Fruit fly (Drosophila melanogaster) whole organism, wandering third instar larva: Measurements from ENCODE around the gene Spase12.
A peak's percentile ranks its signal among the peaks of the same experiment; 100 is the strongest.

Source experiments
- Abd-B ChIP-seq: fragments of >200 bp; optimal IDR thresholded peaks from 2 replicates; lab custom pipeline; 2017; ENCODE audit warnings: missing biosample characterization, missing genetic modification characterization
- CG32264 ChIP-seq: fragments of 200-800 bp; sonication (Bioruptor generic); optimal IDR thresholded peaks from 2 replicates; lab custom pipeline; 2016; ENCODE audit warnings: missing biosample characterization, missing genetic modification characterization
- CrebA ChIP-seq: fragments of 200-800 bp; sonication (Bioruptor generic); optimal IDR thresholded peaks from 2 replicates; lab custom pipeline; 2016; ENCODE audit warnings: missing biosample characterization, mild to moderate bottlenecking, missing genetic modification characterization, borderline replicate concordance
- Dfd ChIP-seq: fragments of >200 bp; optimal IDR thresholded peaks from 2 replicates; lab custom pipeline; 2017; ENCODE audit warnings: missing biosample characterization, missing genetic modification characterization
- HLH106 ChIP-seq: fragments of 200-800 bp; optimal IDR thresholded peaks from 3 replicates; lab custom pipeline; 2019; ENCODE audit warnings: missing biosample characterization, mild to moderate bottlenecking, missing genetic modification characterization, moderate library complexity
- Hnf4 ChIP-seq: fragments of 200-800 bp; sonication (Bioruptor generic); optimal IDR thresholded peaks from 2 replicates; lab custom pipeline; 2016; ENCODE audit warnings: missing biosample characterization, mild to moderate bottlenecking, missing genetic modification characterization
- Hr83 ChIP-seq: fragments of 200-300 bp; sonication (Bioruptor generic); optimal IDR thresholded peaks from 2 replicates; lab custom pipeline; 2016; ENCODE audit warnings: missing biosample characterization, mild to moderate bottlenecking, missing genetic modification characterization, moderate library complexity; ENCODE audit not compliant: poor library complexity, severe bottlenecking
- Mio ChIP-seq: sonication (Bioruptor generic); optimal IDR thresholded peaks from 2 replicates; lab custom pipeline; 2016; ENCODE audit warnings: missing biosample characterization, missing genetic modification characterization
- Myc ChIP-seq: fragments of >200 bp; optimal IDR thresholded peaks from 2 replicates; lab custom pipeline; 2017
- N ChIP-seq: fragments of >200 bp; optimal IDR thresholded peaks from 2 replicates; lab custom pipeline; 2018; ENCODE audit warnings: missing biosample characterization, missing external identifiers, missing genetic modification characterization
- OdsH ChIP-seq: fragments of 200-800 bp; sonication (Bioruptor generic); optimal IDR thresholded peaks from 2 replicates; lab custom pipeline; 2016; ENCODE audit warnings: missing biosample characterization, mild to moderate bottlenecking, missing genetic modification characterization
- Rel ChIP-seq, 2 experiments: fragments of 200-800 bp; sonication (Bioruptor generic) in 1 of 2; optimal IDR thresholded peaks; 2 replicates in 1 of 2; 3 replicates in 1 of 2; lab custom pipeline; 2016 to 2019; ENCODE audit warnings: mild to moderate bottlenecking in 2 of 2, missing biosample characterization in 2 of 2, missing genetic modification characterization in 2 of 2, moderate library complexity in 1 of 2
- Sp1 ChIP-seq: fragments of 200-800 bp; sonication (Bioruptor generic); optimal IDR thresholded peaks from 3 replicates; lab custom pipeline; 2019; ENCODE audit warnings: missing biosample characterization, mild to moderate bottlenecking, missing genetic modification characterization, moderate library complexity
- Vsx2 ChIP-seq: fragments of 200-300, 225-300 bp; sonication (Bioruptor generic); optimal IDR thresholded peaks from 2 replicates; lab custom pipeline; 2018; ENCODE audit warnings: missing biosample characterization, missing genetic modification characterization; ENCODE audit not compliant: partially characterized antibody
- br ChIP-seq: fragments of 200-800 bp; sonication (Bioruptor generic); optimal IDR thresholded peaks from 2 replicates; lab custom pipeline; 2016; ENCODE audit warnings: missing biosample characterization, missing genetic modification characterization
- brk ChIP-seq: fragments of 200-800 bp; sonication (Bioruptor generic); optimal IDR thresholded peaks from 2 replicates; lab custom pipeline; 2016; ENCODE audit warnings: missing biosample characterization, mild to moderate bottlenecking, missing genetic modification characterization
- dl ChIP-seq, 2 experiments: fragments of 175-275, 200-275 bp in 1 of 2; fragments of 200-275 bp in 1 of 2; sonication (Bioruptor generic); optimal IDR thresholded peaks; lab custom pipeline; 2018; ENCODE audit warnings: mild to moderate bottlenecking in 2 of 2, missing biosample characterization in 2 of 2, missing genetic modification characterization in 2 of 2, moderate library complexity in 2 of 2; ENCODE audit not compliant: partially characterized antibody in 2 of 2, insufficient read depth in 1 of 2
- dmrt93B ChIP-seq: fragments of 200-800 bp; sonication (Bioruptor generic); optimal IDR thresholded peaks from 2 replicates; lab custom pipeline; 2018; ENCODE audit warnings: missing biosample characterization, mild to moderate bottlenecking, missing genetic modification characterization
- ey ChIP-seq: fragments of 200-800 bp; sonication (Bioruptor generic); optimal IDR thresholded peaks from 2 replicates; lab custom pipeline; 2016; ENCODE audit warnings: missing biosample characterization, missing genetic modification characterization
- foxo ChIP-seq, 2 experiments: fragments of 200-800 bp; sonication (Bioruptor generic); optimal IDR thresholded peaks; 2 replicates in 1 of 2; 3 replicates in 1 of 2; lab custom pipeline; 2016 to 2017; ENCODE audit warnings: missing biosample characterization in 2 of 2, missing genetic modification characterization in 2 of 2
- fru ChIP-seq: fragments of 200-800 bp; sonication (Bioruptor generic); optimal IDR thresholded peaks from 3 replicates; lab custom pipeline; 2016; ENCODE audit warnings: missing biosample characterization, mild to moderate bottlenecking, missing genetic modification characterization
- h ChIP-seq: fragments of 200-800 bp; sonication (Bioruptor generic); optimal IDR thresholded peaks from 3 replicates; lab custom pipeline; 2016; ENCODE audit warnings: missing biosample characterization, mild to moderate bottlenecking, missing genetic modification characterization
- jim ChIP-seq: fragments of 175-275, 200-325 bp; sonication (Bioruptor generic); optimal IDR thresholded peaks from 2 replicates; lab custom pipeline; 2016; ENCODE audit warnings: missing biosample characterization, mild to moderate bottlenecking, missing genetic modification characterization
- lola ChIP-seq: fragments of >200 bp; optimal IDR thresholded peaks from 2 replicates; lab custom pipeline; 2017; ENCODE audit warnings: missing biosample characterization, missing genetic modification characterization
- psq ChIP-seq: fragments of 200-800 bp; sonication (Bioruptor generic); optimal IDR thresholded peaks from 3 replicates; lab custom pipeline; 2017; ENCODE audit warnings: missing biosample characterization, mild to moderate bottlenecking, missing genetic modification characterization, moderate library complexity
- rgr ChIP-seq: fragments of 200-800 bp; sonication (Bioruptor generic); optimal IDR thresholded peaks from 3 replicates; lab custom pipeline; 2016; ENCODE audit warnings: missing biosample characterization, mild to moderate bottlenecking, missing genetic modification characterization
- woc ChIP-seq: sonication (Bioruptor generic); optimal IDR thresholded peaks from 2 replicates; lab custom pipeline; 2016; ENCODE audit warnings: missing biosample characterization, mild to moderate bottlenecking, missing genetic modification characterization

Gene Spase12

DNA sequence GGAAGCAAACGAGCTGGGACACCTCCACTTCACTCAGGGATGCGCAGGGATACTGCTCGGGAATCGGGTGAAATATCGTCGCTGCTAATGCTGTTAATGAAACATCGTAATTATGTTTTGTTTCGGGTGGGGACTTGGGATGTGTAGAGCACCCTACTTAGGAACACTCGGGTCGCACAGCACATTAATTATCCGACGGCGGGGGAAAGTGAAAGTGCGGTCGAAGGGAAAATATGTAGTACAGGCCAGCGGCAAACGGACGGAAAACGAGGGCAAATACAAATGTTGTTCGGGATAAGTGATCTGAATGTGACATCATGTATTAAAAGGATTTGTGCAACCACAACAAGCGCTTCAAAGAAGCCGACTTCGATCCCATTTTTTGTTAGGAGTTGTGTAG lies 20.5 kb upstream of the Spase12 start:
- TF ChIP-seq CG32264 (GFP tag; lab: Kevin White, UChicago) (no peak), brk (GFP tag; lab: Kevin White, UChicago) (no peak), Mio (GFP tag; lab: Kevin White, UChicago) (no peak), rgr (GFP tag; lab: Kevin White, UChicago) (no peak), lola (GFP tag; lab: Kevin White, UChicago) (no peak), fru (GFP tag; lab: Kevin White, UChicago) (no peak), Hr83 (GFP tag; lab: Kevin White, UChicago) (no peak), Dfd (GFP tag; lab: Kevin White, UChicago) (no peak), CrebA (GFP tag; lab: Kevin White, UChicago) (no peak), OdsH (GFP tag; lab: Kevin White, UChicago) (no peak), woc (GFP tag; lab: Kevin White, UChicago) (no peak)

DNA sequence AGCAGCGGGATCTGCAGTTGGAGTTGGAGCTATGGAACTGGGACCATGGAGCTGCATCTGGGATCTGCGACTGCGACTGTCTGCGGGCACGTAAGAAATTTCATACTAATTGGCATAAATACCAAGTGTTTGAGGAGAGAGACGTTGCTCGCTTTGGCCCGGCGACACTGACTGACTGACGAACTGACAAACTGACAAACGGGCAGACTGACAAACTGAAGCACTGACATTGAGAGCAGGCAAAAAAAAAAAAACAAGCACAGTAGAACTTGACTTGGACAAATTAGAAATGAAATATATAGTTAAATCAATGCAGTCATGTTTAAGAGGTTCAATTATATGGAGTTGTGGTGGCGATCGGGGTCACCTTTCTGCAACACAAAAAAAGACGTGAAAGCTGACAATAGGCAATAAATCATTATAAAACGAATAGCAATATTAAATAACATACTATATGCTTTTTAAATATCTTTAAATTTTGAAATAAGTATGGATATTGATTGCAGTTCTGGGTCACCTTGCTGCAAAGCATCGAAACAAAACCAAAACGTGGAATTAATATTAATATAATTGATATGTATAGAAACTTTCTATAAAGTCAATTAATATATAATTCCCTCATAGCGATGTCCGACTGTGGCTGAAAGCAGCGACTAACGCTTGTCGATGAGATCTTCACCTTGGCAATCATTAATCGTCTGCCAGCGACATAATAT lies 17.8 kb upstream of the Spase12 start:
- TF ChIP-seq N (GFP tag; lab: Kevin White, UChicago) (no peak), jim (no peak), Vsx2 (GFP tag; lab: Kevin White, UChicago) (no peak), Mio (GFP tag; lab: Kevin White, UChicago) (no peak), Myc (lab: Kevin White, UChicago) (no peak), woc (GFP tag; lab: Kevin White, UChicago) (no peak)

DNA sequence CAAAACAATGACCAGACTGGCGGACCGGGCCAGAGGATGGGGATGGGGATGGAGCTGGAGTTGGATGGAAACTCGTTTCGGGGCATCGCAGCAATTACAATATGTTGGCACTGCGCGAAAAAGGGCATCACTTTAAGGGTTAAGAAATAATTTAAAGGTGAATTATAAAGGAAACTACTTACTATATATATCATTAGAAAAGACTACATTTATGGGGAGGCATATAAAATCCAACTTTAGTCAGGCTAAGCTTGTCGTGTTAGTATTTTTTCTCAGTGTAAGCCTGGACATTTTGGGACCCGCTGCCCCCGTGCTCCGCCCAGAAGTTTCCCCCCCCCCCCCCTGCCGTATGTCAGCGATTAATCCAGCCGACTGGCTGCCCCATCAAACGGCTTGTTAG lies 15.6 kb upstream of the Spase12 start:
- TF ChIP-seq Rel (GFP tag; optimal IDR thresholded peaks at IDR 0.05; lab: Kevin White, UChicago) = no peak
- TF ChIP-seq Rel (tag; optimal IDR thresholded peaks at IDR 0.05; lab: Kevin White, UChicago) = peak; percentile 54
- TF ChIP-seq HLH106 (tag; lab: Kevin White, UChicago) = peak; percentile 90
- TF ChIP-seq Sp1 (GFP tag; lab: Kevin White, UChicago) = peak; percentile 34
- no peak for TF ChIP-seq dl (GFP tag; optimal IDR thresholded peaks at IDR 0.05; lab: Kevin White, UChicago; ENCODE audit: insufficient read depth in 1 of 2, partially characterized antibody in 2 of 2)
- TF ChIP-seq fru (GFP tag; lab: Kevin White, UChicago) = peak; percentile 54
- peak; percentile 28 for TF ChIP-seq ey (GFP tag; lab: Kevin White, UChicago)
- TF ChIP-seq br (GFP tag; lab: Kevin White, UChicago) = peak; percentile 42
- peak; percentile 10 for TF ChIP-seq rgr (GFP tag; lab: Kevin White, UChicago)
- TF ChIP-seq Hnf4 (GFP tag; lab: Kevin White, UChicago) = no peak
- TF ChIP-seq dmrt93B (GFP tag; lab: Kevin White, UChicago) = peak; percentile 8
- TF ChIP-seq h (GFP tag; lab: Kevin White, UChicago) = peak; percentile 21
- TF ChIP-seq brk (GFP tag; lab: Kevin White, UChicago) = no peak
- no peak for TF ChIP-seq Myc (lab: Kevin White, UChicago)
- peak; percentile 49 for TF ChIP-seq OdsH (GFP tag; lab: Kevin White, UChicago)
- peak; percentile 26 for TF ChIP-seq psq (GFP tag; lab: Kevin White, UChicago)
- TF ChIP-seq foxo (GFP tag; optimal IDR thresholded peaks at IDR 0.05; lab: Kevin White, UChicago) = peak in 1 of 2 experiments; percentile 91
- no peak for TF ChIP-seq lola (GFP tag; lab: Kevin White, UChicago)

DNA sequence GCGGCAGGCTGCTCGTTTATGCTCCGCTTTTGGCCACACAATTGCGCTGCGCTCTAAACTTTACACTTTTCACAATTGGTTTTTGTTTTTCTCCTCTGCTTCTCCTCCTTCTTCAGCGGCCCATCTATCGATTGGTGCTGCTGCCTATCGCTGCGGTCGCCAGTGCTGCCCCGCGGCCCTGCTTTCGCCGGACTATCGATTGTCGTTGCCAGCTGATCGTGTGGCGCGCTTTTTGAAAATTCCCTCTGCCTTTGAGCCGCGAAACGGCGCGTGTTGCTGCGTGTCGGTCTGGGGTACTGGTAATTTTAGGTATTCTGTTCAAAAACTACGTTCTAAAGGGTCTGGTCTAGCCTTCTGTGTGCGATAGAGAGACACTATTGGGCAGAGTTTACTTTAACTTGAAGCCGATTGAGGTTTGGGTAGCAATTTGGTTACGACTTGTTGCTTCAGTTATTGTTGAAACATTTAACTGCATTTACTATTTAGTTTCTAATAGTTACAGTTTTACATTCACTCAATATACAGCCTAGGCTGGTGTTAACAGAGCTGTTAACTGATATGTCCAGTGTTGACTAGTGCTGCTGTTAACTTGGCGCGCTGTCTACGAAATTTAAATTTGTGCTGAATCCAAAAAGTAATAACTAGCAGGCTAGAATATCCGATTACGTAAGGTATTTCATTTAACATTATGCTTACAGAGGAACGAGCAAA lies 12.6 kb upstream of the Spase12 start, which contains the start of gene Trc8:
TSS of gene Trc8 (minus strand) at position 392 of the 711 bp plus-strand sequence.
- peak; percentile 22 for TF ChIP-seq Myc (lab: Kevin White, UChicago)
- peak; percentile 96 for TF ChIP-seq psq (GFP tag; lab: Kevin White, UChicago)
- TF ChIP-seq fru (GFP tag; lab: Kevin White, UChicago) = peak; percentile 3
- TF ChIP-seq Abd-B (GFP tag; lab: Kevin White, UChicago) = no peak

DNA sequence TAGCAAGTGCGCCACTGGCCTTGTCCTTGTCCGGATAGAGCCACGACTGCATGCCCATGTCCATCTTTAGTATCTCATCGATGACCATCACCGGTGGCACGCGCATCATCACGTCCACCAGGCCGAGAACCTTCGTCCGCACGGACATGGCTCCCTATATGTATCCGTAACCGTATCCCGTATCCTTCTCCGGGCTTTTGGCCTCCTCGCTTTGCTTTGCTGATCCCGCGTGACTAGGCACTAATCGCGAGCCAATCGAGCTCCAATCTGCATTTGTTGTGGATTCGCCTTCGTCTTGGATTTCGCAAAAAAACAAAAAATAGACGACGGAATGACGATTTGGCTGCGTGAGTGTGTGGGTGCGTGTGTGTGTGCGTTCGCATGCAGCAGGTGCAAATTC lies 12.0 kb upstream of the Spase12 start:
- TF ChIP-seq dl (GFP tag; optimal IDR thresholded peaks at IDR 0.05; lab: Kevin White, UChicago; ENCODE audit: insufficient read depth in 1 of 2, partially characterized antibody in 2 of 2) (no peak), Dfd (GFP tag; lab: Kevin White, UChicago) (no peak)
